Worm (Caenorhabditis elegans) whole organism, mixed stage, embryonic: Measurements from ENCODE around the gene H41C03.2.

Experiments used
- elt-1 ChIP-seq: sonication (generic microtip); optimal IDR thresholded peaks from 2 replicates; lab custom pipeline; 2017; ENCODE audit warnings: missing genetic modification characterization, mild to moderate bottlenecking, missing compliant biosample characterization, antibody characterized with exemption, moderate library complexity, borderline replicate concordance; ENCODE audit not compliant: insufficient read depth
- elt-3 ChIP-seq: fragments of 150-350 bp; optimal IDR thresholded peaks from 2 replicates; lab custom pipeline; 2014; ENCODE audit warnings: missing biosample characterization, missing genetic modification characterization
- mep-1 ChIP-seq: fragments of 150-350 bp; optimal IDR thresholded peaks from 2 replicates; lab custom pipeline; 2017; ENCODE audit warnings: missing biosample characterization, missing genetic modification reagents, missing genetic modification characterization, inconsistent platforms
- nhr-12 ChIP-seq: fragments of 150-350 bp; optimal IDR thresholded peaks from 2 replicates; lab custom pipeline; 2014; ENCODE audit warnings: missing biosample characterization, missing genetic modification characterization
- nhr-237 ChIP-seq: fragments of 150-350 bp; optimal IDR thresholded peaks from 2 replicates; lab custom pipeline; 2014; ENCODE audit warnings: missing biosample characterization, missing genetic modification characterization
- nhr-28 ChIP-seq: fragments of 150-350 bp; optimal IDR thresholded peaks from 2 replicates; lab custom pipeline; 2014; ENCODE audit warnings: missing biosample characterization, missing genetic modification characterization
- pha-4 ChIP-seq: fragments of 150-350 bp; optimal IDR thresholded peaks from 2 replicates; lab custom pipeline; 2018; ENCODE audit warnings: missing biosample characterization, missing genetic modification reagents, missing genetic modification characterization
- snpc-4 ChIP-seq: fragments of 150-350 bp; optimal IDR thresholded peaks from 2 replicates; lab custom pipeline; 2014; ENCODE audit warnings: missing biosample characterization, missing genetic modification characterization
- tbx-8 ChIP-seq: fragments of 200-800 bp; sonication (Bioruptor generic); optimal IDR thresholded peaks from 2 replicates; lab custom pipeline; 2018; ENCODE audit warnings: mild to moderate bottlenecking, missing genetic modification characterization, moderate library complexity, missing compliant biosample characterization
- unc-120 ChIP-seq: sonication (generic microtip); optimal IDR thresholded peaks from 2 replicates; lab custom pipeline; 2017; ENCODE audit warnings: missing genetic modification characterization, missing compliant biosample characterization; ENCODE audit not compliant: poor library complexity, severe bottlenecking
- unc-39 ChIP-seq: fragments of 150-350 bp; optimal IDR thresholded peaks from 2 replicates; lab custom pipeline; 2014; ENCODE audit warnings: missing biosample characterization, missing genetic modification characterization
- unc-62 ChIP-seq: fragments of 150-350 bp; optimal IDR thresholded peaks from 2 replicates; lab custom pipeline; 2014; ENCODE audit warnings: missing biosample characterization, missing genetic modification reagents, missing genetic modification characterization
- ztf-11 ChIP-seq: fragments of 150-350 bp; optimal IDR thresholded peaks from 2 replicates; lab custom pipeline; 2014; ENCODE audit warnings: missing biosample characterization, missing genetic modification characterization

DNA sequence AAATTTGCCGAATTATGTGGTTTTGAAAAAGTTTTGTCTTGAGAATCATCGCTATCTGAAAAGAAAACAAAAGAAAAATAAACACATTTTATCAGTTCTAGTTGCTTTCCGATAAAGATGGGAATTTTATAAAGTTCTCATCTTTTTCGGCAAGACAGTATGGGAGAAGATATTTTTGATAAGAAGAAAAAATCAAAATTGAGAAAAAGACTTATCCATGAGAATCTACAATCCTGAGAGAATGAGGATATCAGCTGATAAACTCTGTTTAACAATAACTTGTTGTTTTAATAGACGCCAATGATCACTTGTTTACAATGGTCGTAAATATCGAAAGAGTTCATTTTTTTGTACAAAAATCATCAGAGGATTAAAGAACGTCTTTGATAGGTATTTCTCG lies 24.1 kb upstream of the H41C03.2 start, which contains the start of gene F55C12.6:
- TF ChIP-seq nhr-237 (tag; lab: Kevin White, UChicago) = no peak
- no peak for TF ChIP-seq mep-1 (tag; lab: Kevin White, UChicago)
- no peak for TF ChIP-seq snpc-4
- no peak for TF ChIP-seq pha-4
- no peak for TF ChIP-seq elt-1 (tag; lab: Kevin White, UChicago)
- TF ChIP-seq unc-62 = no peak
- TF ChIP-seq elt-3 = no peak
- TF ChIP-seq unc-120 (tag; lab: Kevin White, UChicago) = no peak
- no peak for TF ChIP-seq unc-39 (tag; lab: Kevin White, UChicago)
- no peak for TF ChIP-seq nhr-28 (tag; lab: Kevin White, UChicago)
- TF ChIP-seq ztf-11 (tag; lab: Kevin White, UChicago) = no peak
- TF ChIP-seq nhr-12 (tag; lab: Kevin White, UChicago) = no peak
- no peak for TF ChIP-seq tbx-8 (GFP tag; lab: Kevin White, UChicago)
